Worm (Caenorhabditis elegans) whole organism, young adult: Measurements from ENCODE around the gene C27B7.5.

Experiments used
- B0035.1 ChIP-seq: sonication (generic microtip); optimal IDR thresholded peaks from 2 replicates; lab custom pipeline; 2016; ENCODE audit warnings: missing genetic modification characterization, mild to moderate bottlenecking, missing compliant biosample characterization, missing genotype, missing genetic modification reagents
- C06A6.2 ChIP-seq: fragments of 200-800 bp; sonication (Bioruptor generic); conservative IDR thresholded peaks from 2 replicates; pipeline ENCODE4 v1.3.6; 2022; ENCODE audit warnings: missing genetic modification characterization, missing compliant biosample characterization
- F10E7.11 ChIP-seq: sonication (generic microtip); optimal IDR thresholded peaks from 2 replicates; lab custom pipeline; 2017; ENCODE audit warnings: mild to moderate bottlenecking, missing genetic modification characterization, moderate library complexity, missing compliant biosample characterization
- F23B12.7 ChIP-seq: sonication (generic microtip); optimal IDR thresholded peaks from 2 replicates; lab custom pipeline; 2017; ENCODE audit warnings: missing genetic modification characterization, mild to moderate bottlenecking, missing compliant biosample characterization, antibody characterized with exemption, moderate library complexity; ENCODE audit not compliant: insufficient read depth
- F49E8.2 ChIP-seq: sonication (generic microtip); optimal IDR thresholded peaks from 3 replicates; lab custom pipeline; 2017; ENCODE audit warnings: missing genetic modification characterization, mild to moderate bottlenecking, missing compliant biosample characterization, antibody characterized with exemption, moderate library complexity; ENCODE audit not compliant: insufficient read depth
- K12H6.12 ChIP-seq: fragments of 200-800 bp; sonication (Bioruptor generic); optimal IDR thresholded peaks from 2 replicates; lab custom pipeline; 2018; ENCODE audit warnings: mild to moderate bottlenecking, missing genetic modification characterization, missing compliant biosample characterization
- T07F8.4 ChIP-seq: sonication (generic microtip); optimal IDR thresholded peaks from 2 replicates; lab custom pipeline; 2016; ENCODE audit warnings: mild to moderate bottlenecking, missing genetic modification characterization, moderate library complexity, missing compliant biosample characterization
- Y53F4B.3 ChIP-seq: fragments of 200-800 bp; sonication (Bioruptor generic); IDR thresholded peaks from 2 replicates; pipeline ENCODE4 v1.3.6; 2022; ENCODE audit warnings: missing genetic modification reagents, missing genetic modification characterization, missing compliant biosample characterization
- Y56A3A.18 ChIP-seq: fragments of 200-800 bp; sonication (Bioruptor generic); IDR thresholded peaks from 2 replicates; pipeline ENCODE4 v1.3.6; 2022; ENCODE audit warnings: missing genetic modification reagents, missing genetic modification characterization, missing compliant biosample characterization
- ZK185.1 ChIP-seq: sonication (generic microtip); optimal IDR thresholded peaks from 2 replicates; lab custom pipeline; 2016; ENCODE audit warnings: mild to moderate bottlenecking, missing genetic modification characterization, missing compliant biosample characterization; ENCODE audit not compliant: poor library complexity, severe bottlenecking
- akir-1 ChIP-seq: fragments of 200-800 bp; sonication (Bioruptor generic); optimal IDR thresholded peaks from 2 replicates; lab custom pipeline; 2018; ENCODE audit warnings: mild to moderate bottlenecking, missing genetic modification characterization, moderate library complexity, missing compliant biosample characterization
- aptf-2 ChIP-seq: fragments of 200-800 bp; sonication (Bioruptor generic); conservative IDR thresholded peaks from 2 replicates; pipeline ENCODE4 v1.3.6; 2022; ENCODE audit warnings: missing genetic modification reagents, missing genetic modification characterization, missing compliant biosample characterization
- atf-7 ChIP-seq: sonication (generic microtip); optimal IDR thresholded peaks from 2 replicates; lab custom pipeline; 2017; ENCODE audit warnings: mild to moderate bottlenecking, missing genetic modification characterization, missing compliant biosample characterization
- athp-1 ChIP-seq: sonication (generic microtip); optimal IDR thresholded peaks from 2 replicates; lab custom pipeline; 2017; ENCODE audit warnings: mild to moderate bottlenecking, missing genetic modification characterization, missing compliant biosample characterization
- dpff-1 ChIP-seq: sonication (generic microtip); optimal IDR thresholded peaks from 2 replicates; lab custom pipeline; 2017; ENCODE audit warnings: mild to moderate bottlenecking, missing genetic modification characterization, missing compliant biosample characterization
- egl-18 ChIP-seq: fragments of 200-800 bp; sonication (Bioruptor generic); IDR thresholded peaks from 2 replicates; pipeline ENCODE4 v1.3.6; 2022; ENCODE audit warnings: missing genetic modification reagents, missing genetic modification characterization, missing compliant biosample characterization
- egrh-3 ChIP-seq: fragments of 200-800 bp; sonication (Bioruptor generic); IDR thresholded peaks from 2 replicates; pipeline ENCODE4 v1.3.6; 2022; ENCODE audit warnings: missing genetic modification reagents, missing genetic modification characterization, missing compliant biosample characterization
- ets-4 ChIP-seq: fragments of 200-800 bp; sonication (Bioruptor generic); optimal IDR thresholded peaks from 2 replicates; lab custom pipeline; 2018; ENCODE audit warnings: mild to moderate bottlenecking, missing genetic modification characterization, missing compliant biosample characterization
- hmg-20 ChIP-seq: fragments of 200-800 bp; sonication (Bioruptor generic); IDR thresholded peaks from 2 replicates; pipeline ENCODE4 v1.3.6; 2022; ENCODE audit warnings: missing genetic modification reagents, missing genetic modification characterization, missing compliant biosample characterization
- lin-35 ChIP-seq, 3 experiments: fragments of 150-350 bp in 2 of 3; sonication (generic microtip) in 1 of 3; optimal IDR thresholded peaks; 2 replicates each; lab custom pipeline; 2014 to 2018; ENCODE audit warnings: missing biosample characterization in 3 of 3, missing genetic modification characterization in 3 of 3, missing genetic modification reagents in 3 of 3
- lsl-1 ChIP-seq: fragments of 200-800 bp; sonication (Bioruptor generic); optimal IDR thresholded peaks from 2 replicates; lab custom pipeline; 2018; ENCODE audit warnings: mild to moderate bottlenecking, missing genetic modification characterization, moderate library complexity, missing compliant biosample characterization
- madf-10 ChIP-seq: sonication (generic microtip); optimal IDR thresholded peaks from 2 replicates; lab custom pipeline; 2016; ENCODE audit warnings: mild to moderate bottlenecking, missing genetic modification characterization, missing compliant biosample characterization
- madf-3 ChIP-seq: fragments of 200-800 bp; sonication (Bioruptor generic); IDR thresholded peaks from 2 replicates; pipeline ENCODE4 v1.3.6; 2022; ENCODE audit warnings: missing genetic modification reagents, missing genetic modification characterization, missing compliant biosample characterization
- madf-6 ChIP-seq: fragments of 200-800 bp; sonication (Bioruptor generic); IDR thresholded peaks from 2 replicates; pipeline ENCODE4 v1.3.6; 2022; ENCODE audit warnings: missing genetic modification reagents, missing genetic modification characterization, missing compliant biosample characterization
- mel-28 ChIP-seq: sonication (generic microtip); optimal IDR thresholded peaks from 2 replicates; lab custom pipeline; 2016; ENCODE audit warnings: borderline replicate concordance, mild to moderate bottlenecking, missing genetic modification characterization, missing compliant biosample characterization
- nhr-80 ChIP-seq: sonication (generic microtip); optimal IDR thresholded peaks from 2 replicates; lab custom pipeline; 2016; ENCODE audit warnings: missing genetic modification characterization, missing compliant biosample characterization
- nhr-90 ChIP-seq: sonication (generic microtip); optimal IDR thresholded peaks from 2 replicates; lab custom pipeline; 2016; ENCODE audit warnings: missing genotype, mild to moderate bottlenecking, missing genetic modification characterization, missing compliant biosample characterization
- pha-4 ChIP-seq: fragments of 150-350 bp; sonication (generic microtip); optimal IDR thresholded peaks from 2 replicates; lab custom pipeline; 2014; ENCODE audit warnings: missing biosample characterization, missing genetic modification reagents, missing genetic modification characterization
- rpc-1 ChIP-seq, 2 experiments: fragments of 150-350 bp in 1 of 2; sonication (generic microtip) in 1 of 2; optimal IDR thresholded peaks; 2 replicates each; lab custom pipeline; 2014 to 2018; ENCODE audit warnings: missing biosample characterization in 1 of 2, missing genetic modification characterization in 1 of 2, missing genetic modification reagents in 1 of 2, missing genotype in 1 of 2
- snpc-1.1 ChIP-seq: sonication (generic microtip); optimal IDR thresholded peaks from 2 replicates; lab custom pipeline; 2017; ENCODE audit warnings: missing genetic modification characterization, mild to moderate bottlenecking, missing compliant biosample characterization, antibody characterized with exemption, moderate library complexity, missing genotype, missing genetic modification reagents; ENCODE audit not compliant: insufficient read depth
- somi-1 ChIP-seq: fragments of 200-800 bp; sonication (Bioruptor generic); optimal IDR thresholded peaks from 2 replicates; lab custom pipeline; 2018; ENCODE audit warnings: mild to moderate bottlenecking, missing genetic modification characterization, missing compliant biosample characterization
- tbx-9 ChIP-seq: sonication (generic microtip); optimal IDR thresholded peaks from 2 replicates; lab custom pipeline; 2016; ENCODE audit warnings: borderline replicate concordance, missing genetic modification characterization, inconsistent platforms, missing compliant biosample characterization

Gene C27B7.5

ce11 chrIV:8929942-8930492 lies 28.6 kb downstream of the C27B7.5 start, which contains the start of the genes D1046.18 and slc-25A26:
Gene D1046.18 (plus strand): TSS chrIV:8930242.
Gene slc-25A26 (plus strand): TSS chrIV:8930442.
- TF ChIP-seq T07F8.4 (tag; lab: Kevin White, UChicago) (no peak), F49E8.2 (tag; lab: Kevin White, UChicago) (no peak), ZK185.1 (tag; lab: Kevin White, UChicago) (no peak), madf-10 (tag; lab: Kevin White, UChicago) (no peak), ets-4 (GFP tag; lab: Kevin White, UChicago) (no peak), madf-6 (GFP tag; lab: Robert Waterston, UW) (no peak), tbx-9 (tag; lab: Kevin White, UChicago) (no peak), B0035.1 (tag; lab: Kevin White, UChicago) (no peak), Y56A3A.18 (GFP tag; lab: Robert Waterston, UW) (no peak)

DNA sequence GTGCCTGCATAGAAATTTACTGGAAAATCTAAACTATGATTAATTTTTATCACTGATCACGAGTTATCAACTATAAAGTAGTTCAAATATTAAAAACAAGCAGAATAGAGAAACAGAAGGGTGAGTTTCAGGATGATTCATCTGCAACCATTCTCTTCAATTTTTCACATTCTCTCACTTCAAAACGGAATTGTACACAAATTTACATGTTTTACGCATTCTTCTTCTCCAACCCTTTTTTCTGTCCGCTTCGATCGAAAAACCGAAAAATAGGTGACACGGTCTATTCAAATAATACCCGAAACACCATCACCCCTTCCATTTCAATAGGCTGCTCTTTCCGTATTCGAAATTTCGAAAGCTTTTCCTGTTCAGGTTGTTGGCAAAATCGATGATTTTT lies 32.1 kb downstream of the C27B7.5 start, which contains the start of gene D1046.4:
Gene D1046.4, plus strand, starts transcription at position 301 of the 400 bp plus-strand sequence.
- TF ChIP-seq atf-7 (tag; lab: Kevin White, UChicago) (no peak), pha-4 (tag; lab: Kevin White, UChicago) (no peak), rpc-1 (optimal IDR thresholded peaks at IDR 0.05; lab: Kevin White, UChicago) (no peak), rpc-1 (tag; optimal IDR thresholded peaks at IDR 0.05; lab: Kevin White, UChicago) (no peak), aptf-2 (no peak), madf-3 (no peak), snpc-1.1 (no peak), nhr-80 (tag; lab: Kevin White, UChicago) (no peak), athp-1 (no peak)

- TF ChIP-seq dpff-1 (no peak), madf-10 (tag; lab: Kevin White, UChicago) (no peak), C06A6.2 (GFP tag; lab: Robert Waterston, UW) (no peak), Y53F4B.3 (GFP tag; lab: Robert Waterston, UW) (no peak), hmg-20 (GFP tag; lab: Robert Waterston, UW) (no peak), egrh-3 (GFP tag; lab: Robert Waterston, UW) (no peak), F23B12.7 (tag; lab: Kevin White, UChicago) (no peak), athp-1 (no peak), egl-18 (no peak), lsl-1 (GFP tag; lab: Kevin White, UChicago) (no peak), nhr-90 (tag; lab: Kevin White, UChicago) (no peak), mel-28 (tag; lab: Kevin White, UChicago) (no peak), F10E7.11 (tag; lab: Kevin White, UChicago) (no peak)
These were observed 42.0 kb downstream of the C27B7.5 start for ce11 chrIV:8943430-8943829.

DNA sequence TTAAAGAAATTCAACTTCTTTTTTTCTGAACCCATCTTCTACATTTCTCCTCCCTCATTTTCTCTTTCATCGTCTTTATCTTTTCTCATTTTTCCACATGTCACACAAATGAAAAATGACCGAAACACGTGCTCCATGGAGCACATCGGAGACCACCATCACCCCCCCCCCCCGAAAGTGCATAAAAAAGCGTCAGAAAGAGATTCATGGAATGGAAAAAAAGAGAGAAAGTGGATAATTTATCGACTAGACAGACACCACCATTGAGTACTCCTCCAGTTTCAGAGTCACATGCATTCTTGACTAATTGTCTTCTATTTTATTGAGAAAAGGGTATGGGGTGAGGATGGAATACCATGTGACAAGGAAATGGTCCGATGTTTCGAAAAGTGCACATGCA lies 45.7 kb downstream of the C27B7.5 start:
- TF ChIP-seq akir-1 (GFP tag; lab: Kevin White, UChicago) (no peak), somi-1 (GFP tag; lab: Kevin White, UChicago) (peak; percentile 13), lin-35 (GFP tag; optimal IDR thresholded peaks at IDR 0.05; lab: Kevin White, UChicago) (peak in 1 of 3 experiments; percentile 17), K12H6.12 (tag; lab: Kevin White, UChicago) (peak; percentile 33)
- TF ChIP-seq, all 124 proteins: peak for 3
